Worm (Caenorhabditis elegans) whole organism, L4/young adult: ENCODE measurements around the gene rnp-2.

Experiments used
- W03F9.2 ChIP-seq: fragments of 150-350 bp; optimal IDR thresholded peaks from 2 replicates; lab custom pipeline; 2014; ENCODE audit warnings: missing biosample characterization, missing genetic modification characterization
- dao-5 ChIP-seq: sonication (generic microtip); optimal IDR thresholded peaks from 2 replicates; lab custom pipeline; 2016; ENCODE audit warnings: missing genotype, missing genetic modification characterization, moderate library complexity, missing compliant biosample characterization
- him-1 ChIP-seq: sonication (generic microtip); optimal IDR thresholded peaks from 2 replicates; lab custom pipeline; 2016; ENCODE audit warnings: missing genotype, missing genetic modification reagents, missing genetic modification characterization, missing compliant biosample characterization

- peak; percentile 20 for TF ChIP-seq him-1 (tag; lab: Kevin White, UChicago)
- TF ChIP-seq dao-5 (tag; lab: Kevin White, UChicago), result no peak
- no peak for TF ChIP-seq W03F9.2 (tag; lab: Kevin White, UChicago)
Measured at ce11 chrIV:4215349-4215748, 43.5 kb downstream of the rnp-2 start.
